Fruit fly (Drosophila melanogaster): Measurements from ENCODE around the gene Sfp24Bd.

Sfp24Bd gene

DNA sequence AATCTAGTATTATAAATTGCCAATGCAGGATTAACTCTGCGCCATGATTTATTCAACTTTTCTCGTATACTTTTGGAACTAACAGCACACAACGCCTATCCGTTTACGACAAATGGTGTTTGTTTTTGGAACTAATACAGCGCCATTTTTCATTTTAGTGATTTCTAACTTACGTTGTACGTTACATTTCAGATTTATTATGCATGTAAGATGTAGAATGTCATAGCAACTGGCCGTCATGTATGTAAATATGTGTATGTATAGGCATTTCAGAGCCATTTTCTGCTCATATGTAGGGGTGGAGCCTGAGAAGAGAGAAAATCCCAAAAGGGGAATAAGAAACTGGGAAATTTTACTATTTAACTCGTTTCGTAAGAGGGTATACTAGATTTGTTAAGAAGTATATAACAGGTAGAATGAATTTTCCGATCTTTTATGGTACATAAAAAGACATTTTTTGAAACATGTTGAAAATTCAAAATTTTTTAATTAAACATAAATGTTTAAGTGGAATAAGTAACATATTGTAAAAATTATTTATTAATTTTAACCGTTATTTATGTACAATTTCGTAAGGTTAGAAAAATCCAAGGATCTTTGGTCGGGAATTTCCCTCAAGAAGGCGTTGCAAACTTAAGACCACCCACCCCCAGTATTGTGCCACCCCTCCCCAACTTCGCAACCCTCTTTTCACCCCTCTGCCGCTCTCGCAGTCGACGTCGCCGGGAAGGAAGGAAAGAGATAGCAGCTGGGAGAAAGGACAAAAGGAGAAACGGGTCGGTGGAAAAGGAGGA lies 11.4 kb downstream of the Sfp24Bd start (continued):
- peak; percentile 30 for TF ChIP-seq CG4617 (GFP tag; optimal IDR thresholded peaks at IDR 0.05; ENCODE audit: borderline replicate concordance)
- no peak; the same call in 2 of the 3 replicates for TF ChIP-seq tgo (GFP tag; IDR thresholded peaks at IDR 0.05)
- no peak for TF ChIP-seq Sry-β (GFP tag; optimal IDR thresholded peaks at IDR 0.05)
- TF ChIP-seq Hr39 (optimal IDR thresholded peaks at IDR 0.05), result no peak
- peak; percentile 80 for TF ChIP-seq Hsf (GFP tag; optimal IDR thresholded peaks at IDR 0.05)
- peak; percentile 50 for TF ChIP-seq Mes4 (GFP tag; optimal IDR thresholded peaks at IDR 0.05)
- TF ChIP-seq Hmx (GFP tag; optimal IDR thresholded peaks at IDR 0.05), result peak; percentile 3
- peak; percentile 54 for TF ChIP-seq CG1792 (GFP tag; optimal IDR thresholded peaks at IDR 0.05)
- no peak for TF ChIP-seq CG10462 (GFP tag; optimal IDR thresholded peaks at IDR 0.05)
- peak; percentile 75 for TF ChIP-seq CG7987 (GFP tag; optimal IDR thresholded peaks at IDR 0.05)
- no peak for TF ChIP-seq Vsx1 (GFP tag; optimal IDR thresholded peaks at IDR 0.05)
- no peak for TF ChIP-seq CG8281 (tag; optimal IDR thresholded peaks at IDR 0.05)
- TF ChIP-seq danr (GFP tag; IDR thresholded peaks at IDR 0.05), result no peak
- TF ChIP-seq lbe (GFP tag; optimal IDR thresholded peaks at IDR 0.05), result peak; percentile 34
- no peak for TF ChIP-seq CG13123 (GFP tag; optimal IDR thresholded peaks at IDR 0.05)
- TF ChIP-seq crol (GFP tag; IDR thresholded peaks at IDR 0.05), result peak; percentile 84
- TF ChIP-seq yki (optimal IDR thresholded peaks at IDR 0.05), result peak; percentile 32
- peak; percentile 80 for TF ChIP-seq CG32767 (GFP tag; IDR thresholded peaks at IDR 0.05)
- peak; percentile 38 for TF ChIP-seq wek (GFP tag; optimal IDR thresholded peaks at IDR 0.05)
- no peak for TF ChIP-seq CG9215 (GFP tag; IDR thresholded peaks at IDR 0.05)
- TF ChIP-seq rib (GFP tag; IDR thresholded peaks at IDR 0.05), result no peak
- peak; percentile 2 for TF ChIP-seq CG8388 (GFP tag; optimal IDR thresholded peaks at IDR 0.05)
- peak; percentile 68 for TF ChIP-seq vvl (GFP tag; IDR thresholded peaks at IDR 0.05)
- TF ChIP-seq Chrac-16 (GFP tag; optimal IDR thresholded peaks at IDR 0.05), result peak; percentile 20
- TF ChIP-seq shn (GFP tag; optimal IDR thresholded peaks at IDR 0.05), result no peak
- no peak for TF ChIP-seq Dref (GFP tag; IDR thresholded peaks at IDR 0.05)
- TF ChIP-seq en (GFP tag; optimal IDR thresholded peaks at IDR 0.05), result no peak
- no peak for TF ChIP-seq CG4282 (GFP tag; optimal IDR thresholded peaks at IDR 0.05)
- peak; percentile 76 for TF ChIP-seq Side (GFP tag; optimal IDR thresholded peaks at IDR 0.05)
- TF ChIP-seq CG6765 (GFP tag; optimal IDR thresholded peaks at IDR 0.05), result no peak
- TF ChIP-seq CG9932 (GFP tag; IDR thresholded peaks at IDR 0.05), result peak; percentile 63; the same call in 1 of the 2 replicates
- peak; percentile 75 for TF ChIP-seq HmgD (GFP tag; optimal IDR thresholded peaks at IDR 0.05)
- TF ChIP-seq CG4404 (GFP tag; IDR thresholded peaks at IDR 0.05), result no peak
- peak; percentile 84 for TF ChIP-seq CG15696 (tag; optimal IDR thresholded peaks at IDR 0.05)
- TF ChIP-seq CG1603 (tag; optimal IDR thresholded peaks at IDR 0.05), result peak; percentile 48
- TF ChIP-seq CG17361 (GFP tag; IDR thresholded peaks at IDR 0.05), result 0 out of 3 replicates have a peak, but pooled peaks have one; percentile 47
- peak; percentile 65 for TF ChIP-seq pho (GFP tag; optimal IDR thresholded peaks at IDR 0.05)
- TF ChIP-seq Adf1 (GFP tag; IDR thresholded peaks at IDR 0.05), result peak; percentile 90
- no peak for TF ChIP-seq chn (GFP tag; optimal IDR thresholded peaks at IDR 0.05)
- no peak for TF ChIP-seq crp (GFP tag; optimal IDR thresholded peaks at IDR 0.05)
- no peak for TF ChIP-seq Dfd (GFP tag; optimal IDR thresholded peaks at IDR 0.05)
- peak; percentile 62 for TF ChIP-seq CG10267 (tag; optimal IDR thresholded peaks at IDR 0.05)
- TF ChIP-seq HLH4C (GFP tag; IDR thresholded peaks at IDR 0.05; ENCODE audit: partially characterized antibody), result no peak
- peak; percentile 5 for TF ChIP-seq Deaf1 (tag; optimal IDR thresholded peaks at IDR 0.05)
- no peak for TF ChIP-seq h (optimal IDR thresholded peaks at IDR 0.05)
- TF ChIP-seq Eip74EF (GFP tag; optimal IDR thresholded peaks at IDR 0.05), result no peak
- no peak for TF ChIP-seq tup (GFP tag; optimal IDR thresholded peaks at IDR 0.05)
- peak; percentile 32 for TF ChIP-seq Sox102F (GFP tag; optimal IDR thresholded peaks at IDR 0.05)
- no peak for TF ChIP-seq CG3281 (GFP tag; optimal IDR thresholded peaks at IDR 0.05)
- no peak for TF ChIP-seq Dll (GFP tag; IDR thresholded peaks at IDR 0.05; ENCODE audit: partially characterized antibody)
